Fruit fly (Drosophila melanogaster): ENCODE data around the gene CG17477.
A peak's percentile ranks its signal among the peaks of the same experiment; 100 is the strongest.

Gene CG17477

dm6 chr3R:17079859-17080255, 46.9 kb downstream of the CG17477 start, which contains the start of the genes Keap1 and kuk (continued):
- TF ChIP-seq CG3281 (GFP tag; optimal IDR thresholded peaks at IDR 0.05) = no peak
- peak; percentile 73 for TF ChIP-seq CG30403 (GFP tag; optimal IDR thresholded peaks at IDR 0.05)
- TF ChIP-seq CG10366 (GFP tag; IDR thresholded peaks at IDR 0.05) = peak; percentile 44
- no peak for TF ChIP-seq CG6854 (GFP tag; optimal IDR thresholded peaks at IDR 0.05)
- no peak for TF ChIP-seq stc (GFP tag; IDR thresholded peaks at IDR 0.05)
- TF ChIP-seq pita (GFP tag; optimal IDR thresholded peaks at IDR 0.05) = peak; percentile 86
- peak; percentile 34 for TF ChIP-seq Fer3 (tag; optimal IDR thresholded peaks at IDR 0.05)
- TF ChIP-seq CG18764 (GFP tag; optimal IDR thresholded peaks at IDR 0.05) = peak; percentile 44
- 0 out of 2 replicates have a peak, but pooled peaks have one; percentile 32 for TF ChIP-seq CG31224 (GFP tag; IDR thresholded peaks at IDR 0.05)
- peak; percentile 79 for TF ChIP-seq Hmr (GFP tag; optimal IDR thresholded peaks at IDR 0.05)
- no peak for TF ChIP-seq CrebB (tag; optimal IDR thresholded peaks at IDR 0.05)
- TF ChIP-seq CG6791 (GFP tag; IDR thresholded peaks at IDR 0.05; ENCODE audit: partially characterized antibody) = peak; percentile 75
- TF ChIP-seq ato (GFP tag; IDR thresholded peaks at IDR 0.05; ENCODE audit: partially characterized antibody) = no peak; the same call in 1 of the 2 replicates
- no peak for TF ChIP-seq CG6654 (GFP tag; optimal IDR thresholded peaks at IDR 0.05)
- no peak for TF ChIP-seq CG30431 (GFP tag; optimal IDR thresholded peaks at IDR 0.05)
- TF ChIP-seq CG7372 (GFP tag; IDR thresholded peaks at IDR 0.05) = no peak
- TF ChIP-seq Med (GFP tag) = peak; percentile 89
- no peak for TF ChIP-seq CG15011 (GFP tag; optimal IDR thresholded peaks at IDR 0.05)
- TF ChIP-seq run (tag; optimal IDR thresholded peaks at IDR 0.05) = no peak
- peak; percentile 91 for TF ChIP-seq Dll (GFP tag; IDR thresholded peaks at IDR 0.05; ENCODE audit: partially characterized antibody)
- no peak for TF ChIP-seq Hr78 (GFP tag; optimal IDR thresholded peaks at IDR 0.05)
- TF ChIP-seq E2f1 (GFP tag; IDR thresholded peaks at IDR 0.05) = no peak
- TF ChIP-seq dmrt11E (tag; optimal IDR thresholded peaks at IDR 0.05) = no peak
- TF ChIP-seq Camta (GFP tag; optimal IDR thresholded peaks at IDR 0.05) = peak; percentile 65
- TF ChIP-seq unpg (GFP tag; optimal IDR thresholded peaks at IDR 0.05) = peak; percentile 26
- no peak for TF ChIP-seq gsb (GFP tag; IDR thresholded peaks at IDR 0.05)
- TF ChIP-seq Scr (GFP tag; IDR thresholded peaks at IDR 0.05; ENCODE audit: partially characterized antibody) = peak; percentile 88
- TF ChIP-seq zfh2 (GFP tag; optimal IDR thresholded peaks at IDR 0.05) = peak; percentile 56
- TF ChIP-seq CHES-1-like (GFP tag; optimal IDR thresholded peaks at IDR 0.05) = peak; percentile 82
- TF ChIP-seq Usf (GFP tag; optimal IDR thresholded peaks at IDR 0.05) = no peak
- TF ChIP-seq cas (GFP tag; IDR thresholded peaks at IDR 0.05) = peak; percentile 40; the same call in 1 of the 2 replicates
- TF ChIP-seq sim (GFP tag; IDR thresholded peaks at IDR 0.05) = no peak
- no peak for TF ChIP-seq Abd-B (GFP tag; optimal IDR thresholded peaks at IDR 0.05)
- TF ChIP-seq dysf (GFP tag; IDR thresholded peaks at IDR 0.05) = peak; percentile 25; the same call in 1 of the 3 replicates
- no peak for TF ChIP-seq CG7745 (tag; optimal IDR thresholded peaks at IDR 0.05)
- TF ChIP-seq CG4282 (GFP tag; optimal IDR thresholded peaks at IDR 0.05) = no peak
- 0 out of 3 replicates have a peak, but pooled peaks have one; percentile 14 for TF ChIP-seq CG11695 (GFP tag; IDR thresholded peaks at IDR 0.05)
- peak; percentile 71 for TF ChIP-seq maf-S (GFP tag; optimal IDR thresholded peaks at IDR 0.05)
- TF ChIP-seq lmd (GFP tag; IDR thresholded peaks at IDR 0.05) = peak; percentile 46; the same call in 1 of the 2 replicates
- no peak for TF ChIP-seq fd102C (GFP tag; optimal IDR thresholded peaks at IDR 0.05)
- no peak for TF ChIP-seq dan (GFP tag; IDR thresholded peaks at IDR 0.05)
- peak; percentile 66 for TF ChIP-seq CG13123 (GFP tag; optimal IDR thresholded peaks at IDR 0.05)
- peak; percentile 76 for TF ChIP-seq mam (GFP tag; optimal IDR thresholded peaks at IDR 0.05)
- peak; percentile 86 for TF ChIP-seq unc-4 (GFP tag; IDR thresholded peaks at IDR 0.05; ENCODE audit: partially characterized antibody)
- TF ChIP-seq CG12236 (GFP tag; optimal IDR thresholded peaks at IDR 0.05) = no peak
- peak; percentile 20 for TF ChIP-seq CG18619 (GFP tag; optimal IDR thresholded peaks at IDR 0.05)
- TF ChIP-seq ind (GFP tag; optimal IDR thresholded peaks at IDR 0.05) = peak; percentile 49
- TF ChIP-seq Pdp1 (GFP tag; optimal IDR thresholded peaks at IDR 0.05) = peak; percentile 58 to 82
- TF ChIP-seq CG17361 (GFP tag; IDR thresholded peaks at IDR 0.05) = no peak; the same call in 2 of the 3 replicates
- TF ChIP-seq Oli (tag; optimal IDR thresholded peaks at IDR 0.05) = peak; percentile 3

Measured in whole organism, embryonic.